Worm (Caenorhabditis elegans): ENCODE measurements around the gene cmtr-2.

ce11 chrIII:6619952-6620351 is 4.7 kb downstream of the cmtr-2 start, which contains the start of gene C13B9.2:
- TF ChIP-seq him-1 (tag; optimal IDR thresholded peaks at IDR 0.05): no peak
- TF ChIP-seq dao-5 (tag; optimal IDR thresholded peaks at IDR 0.05): no peak
